Worm (Caenorhabditis elegans) whole organism, late embryonic: Measurements from ENCODE around the gene nhr-3.

Experiments
- C08G9.2 ChIP-seq: sonication (generic microtip); optimal IDR thresholded peaks from 2 replicates; lab custom pipeline; 2016; ENCODE audit warnings: mild to moderate bottlenecking, missing genetic modification characterization, moderate library complexity, missing compliant biosample characterization
- F13H6.1 ChIP-seq: sonication (generic microtip); optimal IDR thresholded peaks from 2 replicates; lab custom pipeline; 2016; ENCODE audit warnings: missing genetic modification characterization, missing compliant biosample characterization
- K02D7.2 ChIP-seq: sonication (generic microtip); optimal IDR thresholded peaks from 2 replicates; lab custom pipeline; 2017; ENCODE audit warnings: mild to moderate bottlenecking, missing genetic modification characterization, missing compliant biosample characterization
- K09A11.1 ChIP-seq: sonication (generic microtip); optimal IDR thresholded peaks from 2 replicates; lab custom pipeline; 2017; ENCODE audit warnings: antibody characterized with exemption, mild to moderate bottlenecking, missing genetic modification characterization, missing compliant biosample characterization; ENCODE audit not compliant: insufficient read depth
- T23F11.4 ChIP-seq: fragments of 200-800 bp; sonication (Bioruptor generic); optimal IDR thresholded peaks from 2 replicates; lab custom pipeline; 2018; ENCODE audit warnings: mild to moderate bottlenecking, missing genetic modification characterization, missing compliant biosample characterization
- Y22D7AL.16 ChIP-seq: sonication (generic microtip); optimal IDR thresholded peaks from 2 replicates; lab custom pipeline; 2016; ENCODE audit warnings: missing genetic modification characterization, missing compliant biosample characterization
- ama-1 ChIP-seq: fragments of 150-350 bp; optimal IDR thresholded peaks from 2 replicates; lab custom pipeline; 2014
- ceh-18 ChIP-seq: sonication (generic microtip); optimal IDR thresholded peaks from 2 replicates; lab custom pipeline; 2016; ENCODE audit warnings: missing genetic modification characterization, missing compliant biosample characterization
- ceh-19 ChIP-seq: fragments of 200-800 bp; sonication (Bioruptor generic); optimal IDR thresholded peaks from 2 replicates; lab custom pipeline; 2018; ENCODE audit warnings: mild to moderate bottlenecking, missing genetic modification characterization, missing compliant biosample characterization
- ceh-2 ChIP-seq: sonication (generic microtip); optimal IDR thresholded peaks from 2 replicates; lab custom pipeline; 2016; ENCODE audit warnings: missing genotype, missing genetic modification characterization, missing compliant biosample characterization
- ceh-22 ChIP-seq: sonication (generic microtip); optimal IDR thresholded peaks from 2 replicates; lab custom pipeline; 2017; ENCODE audit warnings: missing biosample characterization, missing genetic modification characterization
- ceh-24 ChIP-seq: sonication (generic microtip); optimal IDR thresholded peaks from 2 replicates; lab custom pipeline; 2016; ENCODE audit warnings: mild to moderate bottlenecking, missing genetic modification characterization, missing compliant biosample characterization
- ceh-30 ChIP-seq: fragments of 150-350 bp; optimal IDR thresholded peaks from 2 replicates; lab custom pipeline; 2014; ENCODE audit warnings: missing biosample characterization, missing genetic modification characterization
- ceh-31 ChIP-seq: sonication (generic microtip); optimal IDR thresholded peaks from 2 replicates; lab custom pipeline; 2016; ENCODE audit warnings: missing genetic modification characterization, missing compliant biosample characterization
- ceh-34 ChIP-seq: sonication (generic microtip); optimal IDR thresholded peaks from 2 replicates; lab custom pipeline; 2016; ENCODE audit warnings: mild to moderate bottlenecking, missing genetic modification characterization, missing compliant biosample characterization
- ceh-48 ChIP-seq: sonication (generic microtip); optimal IDR thresholded peaks from 2 replicates; lab custom pipeline; 2016; ENCODE audit warnings: missing genetic modification characterization, inconsistent platforms, missing compliant biosample characterization
- ceh-6 ChIP-seq: fragments of 200-800 bp; sonication (Bioruptor generic); optimal IDR thresholded peaks from 2 replicates; lab custom pipeline; 2018; ENCODE audit warnings: mild to moderate bottlenecking, missing genetic modification characterization, missing compliant biosample characterization
- ceh-9 ChIP-seq: sonication (generic microtip); optimal IDR thresholded peaks from 2 replicates; lab custom pipeline; 2016; ENCODE audit warnings: mild to moderate bottlenecking, missing genetic modification characterization, inconsistent platforms, missing compliant biosample characterization
- che-1 ChIP-seq: sonication (generic microtip); optimal IDR thresholded peaks from 2 replicates; lab custom pipeline; 2016; ENCODE audit warnings: mild to moderate bottlenecking, missing genetic modification characterization, missing compliant biosample characterization
- dve-1 ChIP-seq: sonication (generic microtip); optimal IDR thresholded peaks from 2 replicates; lab custom pipeline; 2017; ENCODE audit warnings: antibody characterized with exemption, mild to moderate bottlenecking, missing genetic modification characterization, missing compliant biosample characterization
- elt-2 ChIP-seq: sonication (generic microtip); optimal IDR thresholded peaks from 2 replicates; lab custom pipeline; 2016; ENCODE audit warnings: missing genetic modification reagents, missing genetic modification characterization, missing compliant biosample characterization
- elt-4 ChIP-seq: sonication (generic microtip); optimal IDR thresholded peaks from 2 replicates; lab custom pipeline; 2016; ENCODE audit warnings: missing genetic modification characterization, missing compliant biosample characterization
- ets-4 ChIP-seq: sonication (generic microtip); optimal IDR thresholded peaks from 2 replicates; lab custom pipeline; 2016; ENCODE audit warnings: missing genetic modification characterization, missing compliant biosample characterization
- eyg-1 ChIP-seq: sonication (generic microtip); optimal IDR thresholded peaks from 2 replicates; lab custom pipeline; 2016; ENCODE audit warnings: missing genotype, missing genetic modification characterization, missing compliant biosample characterization
- fax-1 ChIP-seq: sonication (generic microtip); optimal IDR thresholded peaks from 2 replicates; lab custom pipeline; 2016; ENCODE audit warnings: missing genotype, missing genetic modification characterization, missing compliant biosample characterization
- fkh-10 ChIP-seq: fragments of 150-350 bp; optimal IDR thresholded peaks from 2 replicates; lab custom pipeline; 2014; ENCODE audit warnings: missing biosample characterization, missing genetic modification reagents, missing genetic modification characterization
- hlh-30 ChIP-seq: sonication (generic microtip); optimal IDR thresholded peaks from 2 replicates; lab custom pipeline; 2017; ENCODE audit warnings: antibody characterized with exemption, missing genetic modification characterization, missing compliant biosample characterization; ENCODE audit not compliant: insufficient read depth
- lin-11 ChIP-seq: fragments of 200-800 bp; sonication (Bioruptor generic); optimal IDR thresholded peaks from 2 replicates; lab custom pipeline; 2018; ENCODE audit warnings: mild to moderate bottlenecking, missing genetic modification characterization, missing compliant biosample characterization
- mec-3 ChIP-seq: sonication (generic microtip); optimal IDR thresholded peaks from 2 replicates; lab custom pipeline; 2016; ENCODE audit warnings: borderline replicate concordance, missing genetic modification characterization, missing compliant biosample characterization
- nfya-1 ChIP-seq: sonication (generic microtip); optimal IDR thresholded peaks from 2 replicates; lab custom pipeline; 2017; ENCODE audit warnings: missing genetic modification characterization, mild to moderate bottlenecking, missing compliant biosample characterization, antibody characterized with exemption, moderate library complexity
- odd-2 ChIP-seq: sonication (generic microtip); optimal IDR thresholded peaks from 2 replicates; lab custom pipeline; 2017; ENCODE audit warnings: antibody characterized with exemption, mild to moderate bottlenecking, missing genetic modification characterization, missing compliant biosample characterization
- pat-9 ChIP-seq: fragments of 200-800 bp; sonication (Bioruptor generic); optimal IDR thresholded peaks from 2 replicates; lab custom pipeline; 2018; ENCODE audit warnings: mild to moderate bottlenecking, missing genetic modification characterization, moderate library complexity, missing compliant biosample characterization
- pax-1 ChIP-seq: fragments of 150-350 bp; optimal IDR thresholded peaks from 2 replicates; lab custom pipeline; 2014; ENCODE audit warnings: missing biosample characterization, missing genetic modification characterization
- pha-4 ChIP-seq: fragments of 150-350 bp; optimal IDR thresholded peaks from 2 replicates; lab custom pipeline; 2018; ENCODE audit warnings: missing biosample characterization, missing genetic modification reagents, missing genetic modification characterization
- pqm-1 ChIP-seq: sonication (generic microtip); optimal IDR thresholded peaks from 2 replicates; lab custom pipeline; 2016; ENCODE audit warnings: missing genetic modification characterization, missing compliant biosample characterization
- pros-1 ChIP-seq: fragments of 150-350 bp; optimal IDR thresholded peaks from 2 replicates; lab custom pipeline; 2014; ENCODE audit warnings: missing biosample characterization, missing genetic modification reagents, missing genetic modification characterization
- ref-2 ChIP-seq: sonication (generic microtip); optimal IDR thresholded peaks from 2 replicates; lab custom pipeline; 2016; ENCODE audit warnings: missing genetic modification characterization, missing compliant biosample characterization
- rnt-1 ChIP-seq: sonication (generic microtip); optimal IDR thresholded peaks from 2 replicates; lab custom pipeline; 2016; ENCODE audit warnings: missing genetic modification characterization, missing compliant biosample characterization
- sdc-2 ChIP-seq: sonication (generic microtip); optimal IDR thresholded peaks from 2 replicates; lab custom pipeline; 2016; ENCODE audit warnings: missing genotype, missing genetic modification characterization, missing compliant biosample characterization
- sox-2 ChIP-seq: fragments of 200-800 bp; sonication (Bioruptor generic); IDR thresholded peaks from 2 replicates; pipeline ENCODE4 v1.3.6; 2022; ENCODE audit warnings: missing genetic modification reagents, missing genetic modification characterization, missing compliant biosample characterization
- sox-4 ChIP-seq: sonication (generic microtip); optimal IDR thresholded peaks from 2 replicates; lab custom pipeline; 2017; ENCODE audit warnings: mild to moderate bottlenecking, missing genetic modification characterization, inconsistent platforms, missing compliant biosample characterization
- syd-9 ChIP-seq: sonication (generic microtip); optimal IDR thresholded peaks from 2 replicates; lab custom pipeline; 2016; ENCODE audit warnings: mild to moderate bottlenecking, missing genetic modification characterization, moderate library complexity, missing compliant biosample characterization
- tbx-2 ChIP-seq: sonication (generic microtip); optimal IDR thresholded peaks from 2 replicates; lab custom pipeline; 2016; ENCODE audit warnings: missing genetic modification characterization, missing compliant biosample characterization
- tbx-7 ChIP-seq: sonication (generic microtip); optimal IDR thresholded peaks from 2 replicates; lab custom pipeline; 2016; ENCODE audit warnings: missing genotype, missing genetic modification characterization, missing compliant biosample characterization
- ttx-3 ChIP-seq: sonication (generic microtip); optimal IDR thresholded peaks from 2 replicates; lab custom pipeline; 2016; ENCODE audit warnings: missing genetic modification reagents, missing genetic modification characterization, missing compliant biosample characterization
- unc-3 ChIP-seq, 2 experiments: fragments of 200-800 bp in 1 of 2; sonication (Bioruptor generic) in 1 of 2; sonication (generic microtip) in 1 of 2; conservative IDR thresholded peaks in 1 of 2; optimal IDR thresholded peaks in 1 of 2; 2 replicates each; pipeline versions ENCODE4 v1.3.6 to Lab custom; 2016 to 2022; ENCODE audit warnings: missing compliant biosample characterization in 2 of 2, missing genetic modification characterization in 2 of 2, missing genetic modification reagents in 1 of 2
- unc-42 ChIP-seq: sonication (generic microtip); optimal IDR thresholded peaks from 2 replicates; lab custom pipeline; 2016; ENCODE audit warnings: missing genotype, missing genetic modification characterization, missing compliant biosample characterization
- unc-55 ChIP-seq: sonication (generic microtip); optimal IDR thresholded peaks from 2 replicates; lab custom pipeline; 2017; ENCODE audit warnings: missing biosample characterization, missing genetic modification reagents, missing genetic modification characterization
- zip-5 ChIP-seq: sonication (generic microtip); optimal IDR thresholded peaks from 2 replicates; lab custom pipeline; 2016; ENCODE audit warnings: missing genetic modification characterization, missing compliant biosample characterization
- ztf-16 ChIP-seq: sonication (generic microtip); optimal IDR thresholded peaks from 2 replicates; lab custom pipeline; 2017; ENCODE audit warnings: missing genetic modification characterization, missing compliant biosample characterization

nhr-3 gene

ce11 chrX:14599245-14599644 lies 40.9 kb downstream of the nhr-3 start, which contains the start of gene C44H4.6:
Gene C44H4.6 (minus strand): TSS chrX:14599345.
- no peak for TF ChIP-seq sox-4 (tag; lab: Kevin White, UChicago)
- TF ChIP-seq T23F11.4 (GFP tag; lab: Kevin White, UChicago): no peak
- no peak for TF ChIP-seq ceh-6 (GFP tag; lab: Kevin White, UChicago)
- no peak for TF ChIP-seq fax-1 (tag; lab: Kevin White, UChicago)
- TF ChIP-seq zip-5 (tag; lab: Kevin White, UChicago): no peak
- TF ChIP-seq ceh-24: no peak
- no peak for TF ChIP-seq unc-42

ce11 chrX:14602676-14603075 lies 44.4 kb downstream of the nhr-3 start, which contains the start of gene eor-2:
Gene eor-2 (plus strand): TSS chrX:14603017.
- TF ChIP-seq ceh-34 (tag; lab: Kevin White, UChicago) (peak; percentile 72), K09A11.1 (peak; percentile 13), dve-1 (tag; lab: Kevin White, UChicago) (no peak), tbx-2 (tag; lab: Kevin White, UChicago) (peak; percentile 42), ttx-3 (tag; lab: Kevin White, UChicago) (no peak), fax-1 (tag; lab: Kevin White, UChicago) (no peak), C08G9.2 (tag; lab: Kevin White, UChicago) (peak; percentile 44), ama-1 (lab: Kevin White, UChicago) (no peak), pax-1 (tag; lab: Kevin White, UChicago) (peak; percentile 33), ceh-22 (tag; lab: Kevin White, UChicago) (no peak), nfya-1 (tag; lab: Kevin White, UChicago) (peak; percentile 79), pat-9 (tag; lab: Kevin White, UChicago) (no peak), Y22D7AL.16 (tag; lab: Kevin White, UChicago) (no peak), odd-2 (tag; lab: Kevin White, UChicago) (no peak), pros-1 (tag; lab: Kevin White, UChicago) (peak; percentile 30), eyg-1 (tag; lab: Kevin White, UChicago) (no peak), ceh-9 (no peak), unc-3 (GFP tag; conservative IDR thresholded peaks at IDR 0.05; lab: Robert Waterston, UW) (no peak), unc-3 (tag; optimal IDR thresholded peaks at IDR 0.05; lab: Kevin White, UChicago) (no peak), mec-3 (tag; lab: Kevin White, UChicago) (no peak), che-1 (tag; lab: Kevin White, UChicago) (no peak), syd-9 (tag; lab: Kevin White, UChicago) (peak; percentile 46), elt-2 (tag; lab: Kevin White, UChicago) (no peak), zip-5 (tag; lab: Kevin White, UChicago) (no peak), ztf-16 (tag; lab: Kevin White, UChicago) (no peak), K02D7.2 (no peak), pha-4 (tag; lab: Kevin White, UChicago) (no peak), rnt-1 (tag; lab: Kevin White, UChicago) (peak; percentile 17), F13H6.1 (tag; lab: Kevin White, UChicago) (peak; percentile 37), unc-55 (GFP tag; lab: Kevin White, UChicago) (peak; percentile 61), ets-4 (tag; lab: Kevin White, UChicago) (no peak), fkh-10 (GFP tag; lab: Kevin White, UChicago) (no peak), ceh-18 (tag; lab: Kevin White, UChicago) (peak; percentile 24), pqm-1 (no peak), ceh-2 (tag; lab: Kevin White, UChicago) (peak; percentile 37), ceh-30 (tag; lab: Kevin White, UChicago) (no peak), ceh-19 (GFP tag; lab: Kevin White, UChicago) (peak; percentile 27), ceh-48 (tag; lab: Kevin White, UChicago) (peak; percentile 91), unc-42 (peak; percentile 60), ref-2 (tag; lab: Kevin White, UChicago) (peak; percentile 49), T23F11.4 (GFP tag; lab: Kevin White, UChicago) (no peak), sox-2 (GFP tag; lab: Robert Waterston, UW) (no peak), sdc-2 (tag; lab: Kevin White, UChicago) (peak; percentile 74), elt-4 (tag; lab: Kevin White, UChicago) (no peak), ceh-31 (tag; lab: Kevin White, UChicago) (peak; percentile 86), tbx-7 (tag; lab: Kevin White, UChicago) (no peak), hlh-30 (tag; lab: Kevin White, UChicago) (peak; percentile 95), lin-11 (tag; lab: Kevin White, UChicago) (no peak)
